Fruit fly (Drosophila melanogaster) Kc167 (cell line): ENCODE measurements around the gene alpha-Est10.

ENCODE experiments used
- Myc ChIP-seq: fragments of >200 bp; optimal IDR thresholded peaks from 2 replicates; lab custom pipeline; 2017; ENCODE audit warnings: missing external identifiers
- Sin3A ChIP-seq: fragments of >200 bp; optimal IDR thresholded peaks from 2 replicates; lab custom pipeline; 2018; ENCODE audit warnings: missing external identifiers
- h ChIP-seq: fragments of >200 bp; optimal IDR thresholded peaks from 3 replicates; lab custom pipeline; 2018; ENCODE audit warnings: missing external identifiers
- insv ChIP-seq: fragments of >200 bp; optimal IDR thresholded peaks from 3 replicates; lab custom pipeline; 2018; ENCODE audit warnings: missing external identifiers

dm6 chr3R:7471894-7472293 lies 21.8 kb downstream of the alpha-Est10 start:
- no peak for TF ChIP-seq h (lab: Kevin White, UChicago)
- no peak for TF ChIP-seq Myc (lab: Kevin White, UChicago)
- no peak for TF ChIP-seq Sin3A (lab: Kevin White, UChicago)
- no peak for TF ChIP-seq insv (lab: Kevin White, UChicago)
